Fruit fly (Drosophila melanogaster) whole organism, embryonic: ENCODE data around the gene CG17778.

Experiments
- Bgb ChIP-seq: fragments of 200-800 bp; sonication (Bioruptor generic); IDR thresholded peaks from 2 replicates; pipeline ENCODE4 v1.3.6; 2022; ENCODE audit warnings: missing biosample characterization, missing genetic modification characterization; ENCODE audit not compliant: partially characterized antibody
- Blimp-1 ChIP-seq: fragments of 200-800 bp; sonication (Bioruptor generic); optimal IDR thresholded peaks from 3 replicates; lab custom pipeline; 2018; ENCODE audit warnings: missing biosample characterization, missing genetic modification characterization, mild to moderate bottlenecking, moderate library complexity, missing genetic modification reagents
- CG10209 ChIP-seq: fragments of 200-800 bp; sonication (Bioruptor generic); optimal IDR thresholded peaks from 3 replicates; lab custom pipeline; 2017; ENCODE audit warnings: missing biosample characterization, mild to moderate bottlenecking, missing genetic modification characterization, missing genetic modification reagents
- CG10267 ChIP-seq: fragments of 200-800 bp; sonication (Bioruptor generic); optimal IDR thresholded peaks from 2 replicates; lab custom pipeline; 2018; ENCODE audit warnings: missing biosample characterization, mild to moderate bottlenecking, missing genetic modification characterization, moderate library complexity
- CG10979 ChIP-seq: fragments of 200-800 bp; sonication (Bioruptor generic); optimal IDR thresholded peaks from 2 replicates; lab custom pipeline; 2018; ENCODE audit warnings: missing biosample characterization, mild to moderate bottlenecking, missing genetic modification characterization, moderate library complexity
- CG13775 ChIP-seq: fragments of 200-800 bp; sonication (Bioruptor generic); optimal IDR thresholded peaks from 3 replicates; lab custom pipeline; 2017; ENCODE audit warnings: missing biosample characterization, mild to moderate bottlenecking, missing genetic modification characterization
- CG15696 ChIP-seq: fragments of 200-800 bp; sonication (Bioruptor generic); optimal IDR thresholded peaks from 2 replicates; lab custom pipeline; 2019; ENCODE audit warnings: missing biosample characterization, mild to moderate bottlenecking, missing genetic modification characterization, moderate library complexity
- CG16813 ChIP-seq: fragments of 200-800 bp; sonication (Bioruptor generic); IDR thresholded peaks from 3 replicates; pipeline ENCODE4 v1.3.6; 2022; ENCODE audit warnings: missing biosample characterization, missing genetic modification characterization; ENCODE audit not compliant: partially characterized antibody
- CG16815 ChIP-seq: fragments of 200-800 bp; sonication (Bioruptor generic); optimal IDR thresholded peaks from 3 replicates; lab custom pipeline; 2017; ENCODE audit warnings: missing biosample characterization, mild to moderate bottlenecking, missing genetic modification characterization
- CG17829 ChIP-seq: fragments of 200-800 bp; optimal IDR thresholded peaks from 2 replicates; lab custom pipeline; 2019; ENCODE audit warnings: missing biosample characterization, mild to moderate bottlenecking, missing genetic modification characterization, moderate library complexity
- CG18011 ChIP-seq: fragments of 200-800 bp; sonication (Bioruptor generic); optimal IDR thresholded peaks from 2 replicates; lab custom pipeline; 2017; ENCODE audit warnings: missing biosample characterization, missing genetic modification characterization, mild to moderate bottlenecking, moderate library complexity, missing genotype
- CG2202 ChIP-seq: fragments of 200-800 bp; sonication (Bioruptor generic); optimal IDR thresholded peaks from 2 replicates; lab custom pipeline; 2018; ENCODE audit warnings: missing biosample characterization, mild to moderate bottlenecking, missing genetic modification characterization
- CG31441 ChIP-seq: fragments of 200-800 bp; sonication (Bioruptor generic); IDR thresholded peaks from 2 replicates; pipeline ENCODE4 v1.3.6; 2022; ENCODE audit warnings: missing biosample characterization, missing genetic modification characterization
- CG3838 ChIP-seq: fragments of 200-800 bp; sonication (Bioruptor generic); optimal IDR thresholded peaks from 3 replicates; lab custom pipeline; 2016; ENCODE audit warnings: missing biosample characterization, missing genetic modification characterization
- CG42726 ChIP-seq: fragments of 200-800 bp; sonication (Bioruptor generic); IDR thresholded peaks from 2 replicates; pipeline ENCODE4 v1.3.6; 2022; ENCODE audit warnings: missing biosample characterization, missing genetic modification characterization; ENCODE audit not compliant: partially characterized antibody
- CG4282 ChIP-seq: fragments of 200-800 bp; sonication (Bioruptor generic); optimal IDR thresholded peaks from 2 replicates; lab custom pipeline; 2016; ENCODE audit warnings: missing biosample characterization, missing genetic modification characterization
- CG4730 ChIP-seq: fragments of 200-800 bp; sonication (Bioruptor generic); IDR thresholded peaks from 2 replicates; pipeline ENCODE4 v1.3.6; 2022; ENCODE audit warnings: missing biosample characterization, missing genetic modification characterization
- CG6272 ChIP-seq: fragments of 200-800 bp; sonication (Bioruptor generic); IDR thresholded peaks from 2 replicates; pipeline ENCODE4 v1.3.6; 2022; ENCODE audit warnings: missing biosample characterization, missing genetic modification characterization
- CG6813 ChIP-seq: fragments of 200-800 bp; sonication (Bioruptor generic); optimal IDR thresholded peaks from 2 replicates; lab custom pipeline; 2017; ENCODE audit warnings: missing biosample characterization, missing genetic modification characterization, mild to moderate bottlenecking, moderate library complexity, missing genetic modification reagents
- CG7556 ChIP-seq: fragments of 200-800 bp; sonication (Bioruptor generic); optimal IDR thresholded peaks from 2 replicates; lab custom pipeline; 2017; ENCODE audit warnings: missing biosample characterization, mild to moderate bottlenecking, missing genetic modification characterization
- CG9727 ChIP-seq: fragments of 200-800 bp; sonication (Bioruptor generic); optimal IDR thresholded peaks from 3 replicates; lab custom pipeline; 2017; ENCODE audit warnings: missing biosample characterization, mild to moderate bottlenecking, missing genetic modification characterization
- CG9817 ChIP-seq: fragments of 200-800 bp; sonication (Bioruptor generic); optimal IDR thresholded peaks from 2 replicates; lab custom pipeline; 2018; ENCODE audit warnings: missing biosample characterization, mild to moderate bottlenecking, missing genetic modification characterization, moderate library complexity
- CG9932 ChIP-seq: fragments of 200-800 bp; sonication (Bioruptor generic); IDR thresholded peaks from 2 replicates; pipeline ENCODE4 v1.3.6; 2022; ENCODE audit warnings: missing biosample characterization, missing genetic modification characterization
- Chrac-16 ChIP-seq: fragments of 200-800 bp; sonication (Bioruptor generic); optimal IDR thresholded peaks from 3 replicates; lab custom pipeline; 2016; ENCODE audit warnings: missing biosample characterization, missing genetic modification characterization
- Dll ChIP-seq: fragments of 200-800 bp; sonication (Bioruptor generic); IDR thresholded peaks from 4 replicates; pipeline ENCODE4 v1.3.6; 2022; ENCODE audit warnings: missing biosample characterization, missing genetic modification characterization; ENCODE audit not compliant: partially characterized antibody
- Nf-YA ChIP-seq: fragments of 200-800 bp; sonication (Bioruptor generic); IDR thresholded peaks from 2 replicates; pipeline ENCODE4 v1.3.6; 2022; ENCODE audit warnings: missing biosample characterization, missing genetic modification characterization
- Sox100B ChIP-seq: fragments of 200-800 bp; sonication (Bioruptor generic); optimal IDR thresholded peaks from 3 replicates; lab custom pipeline; 2018; ENCODE audit warnings: missing biosample characterization, mild to moderate bottlenecking, missing genetic modification characterization
- Spps ChIP-seq: fragments of 200-800 bp; sonication (Bioruptor generic); optimal IDR thresholded peaks from 2 replicates; lab custom pipeline; 2018; ENCODE audit warnings: missing biosample characterization, mild to moderate bottlenecking, missing genetic modification characterization
- Ssrp ChIP-seq: fragments of 200-800 bp; sonication (Bioruptor generic); optimal IDR thresholded peaks from 2 replicates; lab custom pipeline; 2018; ENCODE audit warnings: missing biosample characterization, mild to moderate bottlenecking, missing genetic modification characterization, moderate library complexity
- Usf ChIP-seq: fragments of 200-800 bp; sonication (Bioruptor generic); optimal IDR thresholded peaks from 2 replicates; lab custom pipeline; 2017; ENCODE audit warnings: missing genotype, missing biosample characterization, missing genetic modification characterization
- bcd ChIP-seq: fragments of 200-800 bp; sonication (Bioruptor generic); optimal IDR thresholded peaks from 2 replicates; lab custom pipeline; 2017; ENCODE audit warnings: missing biosample characterization, mild to moderate bottlenecking, missing genetic modification characterization
- bsh ChIP-seq, 2 experiments: fragments of 200-800 bp; sonication (Bioruptor generic); optimal IDR thresholded peaks; 2 replicates each; lab custom pipeline; 2017 to 2018; ENCODE audit warnings: mild to moderate bottlenecking in 2 of 2, missing biosample characterization in 2 of 2, missing genetic modification characterization in 2 of 2, moderate library complexity in 1 of 2
- chif ChIP-seq, 2 experiments: fragments of 200-800 bp; sonication (Bioruptor generic); optimal IDR thresholded peaks; 3 replicates each; lab custom pipeline; 2016; ENCODE audit warnings: missing biosample characterization in 2 of 2, missing genetic modification characterization in 2 of 2
- fd102C ChIP-seq: fragments of 200-800 bp; sonication (Bioruptor generic); optimal IDR thresholded peaks from 2 replicates; lab custom pipeline; 2018; ENCODE audit warnings: missing biosample characterization, mild to moderate bottlenecking, missing genetic modification characterization, moderate library complexity
- gsb ChIP-seq: fragments of 200-800 bp; sonication (Bioruptor generic); IDR thresholded peaks from 2 replicates; pipeline ENCODE4 v1.3.6; 2022; ENCODE audit warnings: missing biosample characterization, missing genetic modification characterization
- lola ChIP-seq, 3 experiments: fragments of >200 bp in 2 of 3; fragments of 200-800 bp in 1 of 3; sonication (Bioruptor generic) in 1 of 3; optimal IDR thresholded peaks; 2 replicates each; lab custom pipeline; 2017 to 2019; ENCODE audit warnings: missing biosample characterization in 3 of 3, missing genetic modification characterization in 3 of 3, mild to moderate bottlenecking in 1 of 3, moderate library complexity in 1 of 3
- nerfin-1 ChIP-seq: fragments of 200-800 bp; sonication (Bioruptor generic); optimal IDR thresholded peaks from 3 replicates; lab custom pipeline; 2019; ENCODE audit warnings: missing biosample characterization, mild to moderate bottlenecking, missing genetic modification characterization, moderate library complexity
- prd ChIP-seq, 3 experiments: fragments of >200 bp in 2 of 3; fragments of 200-800 bp in 1 of 3; sonication (Bioruptor generic) in 1 of 3; optimal IDR thresholded peaks in 2 of 3; IDR thresholded peaks in 1 of 3; 2 replicates in 2 of 3; 3 replicates in 1 of 3; pipeline versions ENCODE4 v1.3.6 to Lab custom; 2017 to 2022; ENCODE audit warnings: missing biosample characterization in 1 of 3, missing genetic modification characterization in 1 of 3
- psq ChIP-seq: fragments of 200-800 bp; sonication (Bioruptor generic); optimal IDR thresholded peaks from 2 replicates; lab custom pipeline; 2017; ENCODE audit warnings: missing biosample characterization, missing genetic modification characterization
- row ChIP-seq: fragments of 200-800 bp; sonication (Bioruptor generic); IDR thresholded peaks from 3 replicates; pipeline ENCODE4 v1.3.6; 2022; ENCODE audit warnings: missing biosample characterization, missing genetic modification characterization
- sc ChIP-seq, 3 experiments: fragments of >200 bp in 2 of 3; fragments of 200-800 bp in 1 of 3; sonication (Bioruptor generic) in 1 of 3; optimal IDR thresholded peaks; 2 replicates in 2 of 3; 3 replicates in 1 of 3; lab custom pipeline; 2017; ENCODE audit warnings: mild to moderate bottlenecking in 1 of 3, missing biosample characterization in 1 of 3, missing genetic modification characterization in 1 of 3, missing genetic modification reagents in 1 of 3
- shn ChIP-seq: fragments of 200-800 bp; sonication (Bioruptor generic); optimal IDR thresholded peaks from 3 replicates; lab custom pipeline; 2016; ENCODE audit warnings: missing biosample characterization, missing genetic modification characterization
- slbo ChIP-seq: fragments of 200-800 bp; sonication (Bioruptor generic); IDR thresholded peaks from 2 replicates; pipeline ENCODE4 v1.3.6; 2022; ENCODE audit warnings: missing biosample characterization, missing genetic modification characterization
- so ChIP-seq: fragments of 200-800 bp; sonication (Bioruptor generic); IDR thresholded peaks from 3 replicates; pipeline ENCODE4 v1.3.6; 2022; ENCODE audit warnings: missing biosample characterization, missing genetic modification characterization
- trem ChIP-seq: fragments of 200-800 bp; optimal IDR thresholded peaks from 3 replicates; lab custom pipeline; 2019; ENCODE audit warnings: missing biosample characterization, mild to moderate bottlenecking, missing genetic modification characterization, moderate library complexity
- unpg ChIP-seq: fragments of 200-800 bp; sonication (Bioruptor generic); optimal IDR thresholded peaks from 3 replicates; lab custom pipeline; 2018; ENCODE audit warnings: missing biosample characterization, mild to moderate bottlenecking, missing genetic modification characterization, moderate library complexity
- wor ChIP-seq: fragments of 200-800 bp; sonication (Bioruptor generic); IDR thresholded peaks from 2 replicates; pipeline ENCODE4 v1.3.6; 2022; ENCODE audit warnings: missing biosample characterization, missing genetic modification characterization
- zfh1 ChIP-seq: fragments of 200-800 bp; sonication (Bioruptor generic); IDR thresholded peaks from 3 replicates; pipeline ENCODE4 v1.3.6; 2022; ENCODE audit warnings: missing biosample characterization, missing genetic modification characterization

The CG17778 gene

dm6 chrX:457803-458202 is 36.6 kb upstream of the CG17778 start (continued):
- no peak for TF ChIP-seq sc (optimal IDR thresholded peaks at IDR 0.05; lab: Kevin White, UChicago)
- TF ChIP-seq sc (GFP tag; optimal IDR thresholded peaks at IDR 0.05; lab: Kevin White, UChicago), result peak; percentile 19
- no peak for TF ChIP-seq CG9932 (GFP tag; lab: Robert Waterston, UW)
- peak; percentile 53 for TF ChIP-seq CG31441 (GFP tag; lab: Robert Waterston, UW)
- peak; percentile 85 for TF ChIP-seq CG9727
- TF ChIP-seq trem (tag; lab: Kevin White, UChicago), result peak; percentile 56
- no peak for TF ChIP-seq CG6272 (GFP tag; lab: Robert Waterston, UW)
- no peak for TF ChIP-seq CG4282 (GFP tag; lab: Kevin White, UChicago)
- peak; percentile 33 for TF ChIP-seq fd102C (GFP tag; lab: Kevin White, UChicago)
- TF ChIP-seq Bgb (GFP tag; lab: Robert Waterston, UW), result no peak
- TF ChIP-seq CG4730 (GFP tag; lab: Robert Waterston, UW), result 0 out of 2 replicates have a peak, but pooled peaks have one; percentile 18
- TF ChIP-seq Dll (GFP tag; lab: Robert Waterston, UW), result no peak
- TF ChIP-seq CG16813 (GFP tag; lab: Robert Waterston, UW), result no peak
- peak; percentile 28 for TF ChIP-seq Chrac-16 (GFP tag; lab: Kevin White, UChicago)
- TF ChIP-seq slbo, result no peak
- TF ChIP-seq Sox100B (GFP tag; lab: Kevin White, UChicago), result peak; percentile 9
- TF ChIP-seq wor (GFP tag; lab: Robert Waterston, UW), result no peak
- TF ChIP-seq shn (GFP tag; lab: Kevin White, UChicago), result no peak
- peak; percentile 21 for TF ChIP-seq nerfin-1 (tag; lab: Kevin White, UChicago)
- TF ChIP-seq Ssrp, result peak; percentile 34
- TF ChIP-seq Nf-YA (GFP tag; lab: Robert Waterston, UW), result no peak
- peak in 1 of 3 experiments; percentile 80 for TF ChIP-seq lola (GFP tag; optimal IDR thresholded peaks at IDR 0.05; lab: Kevin White, UChicago)
- no peak for TF ChIP-seq prd (optimal IDR thresholded peaks at IDR 0.05; lab: Kevin White, UChicago)
- TF ChIP-seq prd (GFP tag; IDR thresholded peaks at IDR 0.05; lab: Robert Waterston, UW), result peak; percentile 58; the same call in 1 of the 3 replicates
- TF ChIP-seq CG13775 (GFP tag; lab: Kevin White, UChicago), result peak; percentile 52
- TF ChIP-seq psq (GFP tag; lab: Kevin White, UChicago), result no peak
- peak; percentile 31 for TF ChIP-seq CG7556 (GFP tag; lab: Kevin White, UChicago)
- TF ChIP-seq zfh1 (GFP tag; lab: Robert Waterston, UW), result peak; percentile 51; the same call in 1 of the 3 replicates
- no peak for TF ChIP-seq Blimp-1 (GFP tag; lab: Kevin White, UChicago)
- TF ChIP-seq CG15696, result peak; percentile 92
- peak; percentile 49 for TF ChIP-seq CG16815 (GFP tag; lab: Kevin White, UChicago)
- peak; percentile 8 for TF ChIP-seq bcd
- no peak for TF ChIP-seq so (GFP tag; lab: Robert Waterston, UW)
- TF ChIP-seq CG10267 (tag; lab: Kevin White, UChicago), result peak; percentile 68
- no peak for TF ChIP-seq gsb
- TF ChIP-seq CG3838 (GFP tag; lab: Kevin White, UChicago), result no peak
- TF ChIP-seq row (GFP tag; lab: Robert Waterston, UW), result peak; percentile 52; the same call in 2 of the 3 replicates
- TF ChIP-seq CG10209 (GFP tag; lab: Kevin White, UChicago), result peak; percentile 33
- TF ChIP-seq bsh (GFP tag; optimal IDR thresholded peaks at IDR 0.05; lab: Kevin White, UChicago), result peak in 1 of 2 experiments; percentile 36
- TF ChIP-seq Usf (GFP tag; lab: Kevin White, UChicago), result peak; percentile 10
- peak in 1 of 2 experiments; percentile 9 for TF ChIP-seq chif (GFP tag; optimal IDR thresholded peaks at IDR 0.05; lab: Kevin White, UChicago)
- peak; percentile 29 for TF ChIP-seq unpg (GFP tag; lab: Kevin White, UChicago)
- TF ChIP-seq CG10979 (tag; lab: Kevin White, UChicago), result peak; percentile 77
- TF ChIP-seq Spps (tag; lab: Kevin White, UChicago), result peak; percentile 19
- no peak for TF ChIP-seq CG42726 (GFP tag; lab: Robert Waterston, UW)
- TF ChIP-seq CG9817 (tag; lab: Kevin White, UChicago), result no peak
- TF ChIP-seq CG6813 (GFP tag; lab: Kevin White, UChicago), result peak; percentile 7
- peak; percentile 74 for TF ChIP-seq CG17829 (tag; lab: Kevin White, UChicago)
- TF ChIP-seq CG2202, result peak; percentile 14
- TF ChIP-seq CG18011 (GFP tag; lab: Kevin White, UChicago), result no peak
